Fruit fly (Drosophila melanogaster) whole organism, embryonic: ENCODE measurements around the gene Rpp21.
A peak's percentile ranks its signal among the peaks of the same experiment; 100 is the strongest.

Experiments used
- BEAF-32 ChIP-seq: fragments of 200-800 bp; sonication (Bioruptor generic); optimal IDR thresholded peaks from 3 replicates; lab custom pipeline; 2017; ENCODE audit warnings: missing biosample characterization, missing genetic modification characterization, mild to moderate bottlenecking, moderate library complexity, missing genetic modification reagents
- CG12219 ChIP-seq: fragments of 200-800 bp; sonication (Bioruptor generic); optimal IDR thresholded peaks from 3 replicates; lab custom pipeline; 2018; ENCODE audit warnings: missing biosample characterization, mild to moderate bottlenecking, missing genetic modification characterization
- CG15073 ChIP-seq: fragments of 200-800 bp; sonication (Bioruptor generic); optimal IDR thresholded peaks from 2 replicates; lab custom pipeline; 2016; ENCODE audit warnings: missing biosample characterization, missing genetic modification characterization
- CG15269 ChIP-seq: fragments of 200-800 bp; sonication (Bioruptor generic); optimal IDR thresholded peaks from 2 replicates; lab custom pipeline; 2018; ENCODE audit warnings: missing biosample characterization, mild to moderate bottlenecking, missing genetic modification characterization, moderate library complexity
- CG1529 ChIP-seq: fragments of 200-800 bp; sonication (Bioruptor generic); optimal IDR thresholded peaks from 3 replicates; lab custom pipeline; 2018; ENCODE audit warnings: missing biosample characterization, missing genetic modification characterization
- CG17568 ChIP-seq: fragments of 200-800 bp; sonication (Bioruptor generic); optimal IDR thresholded peaks from 2 replicates; lab custom pipeline; 2018; ENCODE audit warnings: missing biosample characterization, mild to moderate bottlenecking, missing genetic modification characterization, moderate library complexity
- CG31224 ChIP-seq: fragments of 200-800 bp; sonication (Bioruptor generic); IDR thresholded peaks from 2 replicates; pipeline ENCODE4 v1.3.6; 2022; ENCODE audit warnings: missing biosample characterization, missing genetic modification characterization
- CG31441 ChIP-seq: fragments of 200-800 bp; sonication (Bioruptor generic); IDR thresholded peaks from 2 replicates; pipeline ENCODE4 v1.3.6; 2022; ENCODE audit warnings: missing biosample characterization, missing genetic modification characterization
- CG5953 ChIP-seq: fragments of 200-800 bp; sonication (Bioruptor generic); IDR thresholded peaks from 2 replicates; pipeline ENCODE4 v1.3.6; 2022; ENCODE audit warnings: missing biosample characterization, missing genetic modification characterization
- CG6791 ChIP-seq: fragments of 200-800 bp; sonication (Bioruptor generic); IDR thresholded peaks from 3 replicates; pipeline ENCODE4 v1.3.6; 2022; ENCODE audit warnings: missing biosample characterization, missing genetic modification characterization; ENCODE audit not compliant: partially characterized antibody
- CG7745 ChIP-seq: fragments of 200-800 bp; sonication (Bioruptor generic); optimal IDR thresholded peaks from 2 replicates; lab custom pipeline; 2018; ENCODE audit warnings: missing biosample characterization, mild to moderate bottlenecking, missing genetic modification characterization, moderate library complexity
- CG7786 ChIP-seq: fragments of 200-800 bp; sonication (Bioruptor generic); optimal IDR thresholded peaks from 2 replicates; lab custom pipeline; 2016; ENCODE audit warnings: missing biosample characterization, missing genetic modification characterization
- CG8290 ChIP-seq, 3 experiments: fragments of 200-800 bp; sonication (Bioruptor generic); optimal IDR thresholded peaks; 2 replicates each; lab custom pipeline; 2016 to 2019; ENCODE audit warnings: missing biosample characterization in 3 of 3, missing genetic modification characterization in 3 of 3, mild to moderate bottlenecking in 2 of 3, moderate library complexity in 1 of 3
- Deaf1 ChIP-seq: fragments of 200-800 bp; optimal IDR thresholded peaks from 3 replicates; lab custom pipeline; 2019; ENCODE audit warnings: missing biosample characterization, mild to moderate bottlenecking, missing genetic modification characterization, moderate library complexity
- Dp ChIP-seq: fragments of 200-800 bp; sonication (Bioruptor generic); optimal IDR thresholded peaks from 2 replicates; lab custom pipeline; 2018; ENCODE audit warnings: missing biosample characterization, mild to moderate bottlenecking, missing genetic modification characterization, moderate library complexity
- Drgx ChIP-seq: fragments of 200-800 bp; sonication (Bioruptor generic); IDR thresholded peaks from 2 replicates; pipeline ENCODE4 v1.3.6; 2022; ENCODE audit warnings: missing biosample characterization, missing genetic modification characterization
- Ets65A ChIP-seq: fragments of 200-800 bp; sonication (Bioruptor generic); peaks from one replicate; lab custom pipeline; 2016; ENCODE audit warnings: missing biosample characterization, missing genetic modification characterization
- Hsf ChIP-seq: fragments of 200-800 bp; sonication (Bioruptor generic); optimal IDR thresholded peaks from 3 replicates; lab custom pipeline; 2016; ENCODE audit warnings: missing biosample characterization, missing genetic modification characterization
- Med ChIP-seq: fragments of 200-800 bp; sonication (Bioruptor generic); peaks from one replicate; lab custom pipeline; 2016; ENCODE audit warnings: missing biosample characterization, missing genetic modification characterization, mild to moderate bottlenecking, inconsistent platforms, moderate library complexity
- Mrtf ChIP-seq: fragments of 200-800 bp; sonication (Bioruptor generic); IDR thresholded peaks from 3 replicates; pipeline ENCODE4 v1.3.6; 2022; ENCODE audit warnings: missing biosample characterization, missing genetic modification characterization
- Pdp1 ChIP-seq, 2 experiments: fragments of 200-800 bp; sonication (Bioruptor generic); optimal IDR thresholded peaks; 3 replicates each; lab custom pipeline; 2016; ENCODE audit warnings: missing biosample characterization in 2 of 2, missing genetic modification characterization in 2 of 2, mild to moderate bottlenecking in 1 of 2, moderate library complexity in 1 of 2
- ase ChIP-seq: fragments of 200-800 bp; sonication (Bioruptor generic); IDR thresholded peaks from 3 replicates; pipeline ENCODE4 v1.3.6; 2022; ENCODE audit warnings: missing biosample characterization, missing genetic modification characterization
- bsh ChIP-seq, 2 experiments: fragments of 200-800 bp; sonication (Bioruptor generic); optimal IDR thresholded peaks; 2 replicates each; lab custom pipeline; 2017 to 2018; ENCODE audit warnings: mild to moderate bottlenecking in 2 of 2, missing biosample characterization in 2 of 2, missing genetic modification characterization in 2 of 2, moderate library complexity in 1 of 2
- gcm2 ChIP-seq: fragments of 200-800 bp; sonication (Bioruptor generic); optimal IDR thresholded peaks from 2 replicates; lab custom pipeline; 2016; ENCODE audit warnings: missing biosample characterization, missing genetic modification characterization
- kay ChIP-seq: fragments of 200-800 bp; sonication (Bioruptor generic); optimal IDR thresholded peaks from 2 replicates; lab custom pipeline; 2016; ENCODE audit warnings: missing biosample characterization, missing genetic modification characterization
- row ChIP-seq: fragments of 200-800 bp; sonication (Bioruptor generic); IDR thresholded peaks from 3 replicates; pipeline ENCODE4 v1.3.6; 2022; ENCODE audit warnings: missing biosample characterization, missing genetic modification characterization
- sens ChIP-seq: fragments of 200-800 bp; sonication (Bioruptor generic); peaks from one replicate; lab custom pipeline; 2016; ENCODE audit warnings: missing biosample characterization, missing genetic modification characterization
- tap ChIP-seq: fragments of 200-800 bp; optimal IDR thresholded peaks from 3 replicates; lab custom pipeline; 2019; ENCODE audit warnings: missing biosample characterization, mild to moderate bottlenecking, missing genetic modification characterization, moderate library complexity
- usp ChIP-seq: fragments of >200 bp; optimal IDR thresholded peaks from 2 replicates; lab custom pipeline; 2017; ENCODE audit warnings: missing biosample characterization, missing genetic modification characterization
- vnd ChIP-seq: fragments of 200-800 bp; sonication (Bioruptor generic); IDR thresholded peaks from 3 replicates; pipeline ENCODE4 v1.3.6; 2022; ENCODE audit warnings: missing biosample characterization, missing genetic modification characterization; ENCODE audit not compliant: partially characterized antibody
- vvl ChIP-seq: fragments of 200-800 bp; sonication (Bioruptor generic); IDR thresholded peaks from 2 replicates; pipeline ENCODE4 v1.3.6; 2022; ENCODE audit warnings: missing biosample characterization, missing genetic modification characterization
- zf30C ChIP-seq: fragments of 200-800 bp; sonication (Bioruptor generic); optimal IDR thresholded peaks from 3 replicates; lab custom pipeline; 2018; ENCODE audit warnings: missing biosample characterization, mild to moderate bottlenecking, missing genetic modification characterization

Rpp21 gene

dm6 chrX:1056338-1056737, 25.8 kb downstream of the Rpp21 start (continued):
- TF ChIP-seq CG7786 = no peak
- TF ChIP-seq tap = no peak
- TF ChIP-seq CG31441 (GFP tag; lab: Robert Waterston, UW) = no peak
- TF ChIP-seq, all 482 proteins: peak for 0

dm6 chrX:1063143-1063542, 32.6 kb downstream of the Rpp21 start:
- TF ChIP-seq vvl (GFP tag; lab: Robert Waterston, UW) = 0 out of 2 replicates have a peak, but pooled peaks have one; percentile 7
- no peak for TF ChIP-seq CG5953 (GFP tag; lab: Robert Waterston, UW)
- TF ChIP-seq CG31224 (GFP tag; lab: Robert Waterston, UW) = peak; percentile 96
- TF ChIP-seq CG1529 (GFP tag; lab: Kevin White, UChicago) = no peak
- peak; percentile 27 for TF ChIP-seq Deaf1 (tag; lab: Kevin White, UChicago)
- TF ChIP-seq CG17568 (GFP tag; lab: Kevin White, UChicago) = no peak
- no peak for TF ChIP-seq usp
- TF ChIP-seq Med (GFP tag; lab: Kevin White, UChicago) = peak; percentile 57
- TF ChIP-seq gcm2 = no peak
- no peak for TF ChIP-seq vnd (GFP tag; lab: Robert Waterston, UW)
- TF ChIP-seq CG8290 (GFP tag; optimal IDR thresholded peaks at IDR 0.05; lab: Kevin White, UChicago) = no peak
- peak in 1 of 2 experiments; percentile 33 for TF ChIP-seq CG8290 (tag; optimal IDR thresholded peaks at IDR 0.05; lab: Kevin White, UChicago)
- TF ChIP-seq zf30C (GFP tag; lab: Kevin White, UChicago) = peak; percentile 44
- no peak for TF ChIP-seq ase (GFP tag; lab: Robert Waterston, UW)

- peak in 1 of 2 experiments; percentile 48 for TF ChIP-seq bsh (GFP tag; optimal IDR thresholded peaks at IDR 0.05; lab: Kevin White, UChicago)
- TF ChIP-seq CG15269 = no peak
- TF ChIP-seq Ets65A = peak; percentile 41
- peak; percentile 61 for TF ChIP-seq sens (GFP tag; lab: Kevin White, UChicago)
- TF ChIP-seq CG7745 (tag; lab: Kevin White, UChicago) = no peak
- no peak for TF ChIP-seq CG6791
- TF ChIP-seq kay (GFP tag; lab: Kevin White, UChicago) = no peak
- TF ChIP-seq Hsf = no peak
- peak; percentile 29; the same call in 1 of the 3 replicates for TF ChIP-seq row (GFP tag; lab: Robert Waterston, UW)
- TF ChIP-seq CG12219 (GFP tag; lab: Kevin White, UChicago) = no peak
- TF ChIP-seq Dp = no peak
- peak; percentile 30 for TF ChIP-seq Med (GFP tag; lab: Kevin White, UChicago)
- no peak for TF ChIP-seq BEAF-32 (GFP tag; lab: Kevin White, UChicago)
- no peak for TF ChIP-seq vnd (GFP tag; lab: Robert Waterston, UW)
- TF ChIP-seq Mrtf (GFP tag; lab: Robert Waterston, UW) = no peak
- TF ChIP-seq Drgx (GFP tag; lab: Robert Waterston, UW) = peak; percentile 36; the same call in 1 of the 2 replicates
These were observed 50.2 kb downstream of the Rpp21 start for dm6 chrX:1080715-1081114.

- no peak for TF ChIP-seq CG15073 (GFP tag; lab: Kevin White, UChicago)
- peak in 1 of 2 experiments; percentile 55 for TF ChIP-seq Pdp1 (GFP tag; optimal IDR thresholded peaks at IDR 0.05; lab: Kevin White, UChicago)
- peak; percentile 6 for TF ChIP-seq Med (GFP tag; lab: Kevin White, UChicago)
These were observed 51.9 kb downstream of the Rpp21 start for dm6 chrX:1082417-1082816.
